Fruit fly (Drosophila melanogaster): ENCODE results near the gene mex1.

mex1 gene

DNA sequence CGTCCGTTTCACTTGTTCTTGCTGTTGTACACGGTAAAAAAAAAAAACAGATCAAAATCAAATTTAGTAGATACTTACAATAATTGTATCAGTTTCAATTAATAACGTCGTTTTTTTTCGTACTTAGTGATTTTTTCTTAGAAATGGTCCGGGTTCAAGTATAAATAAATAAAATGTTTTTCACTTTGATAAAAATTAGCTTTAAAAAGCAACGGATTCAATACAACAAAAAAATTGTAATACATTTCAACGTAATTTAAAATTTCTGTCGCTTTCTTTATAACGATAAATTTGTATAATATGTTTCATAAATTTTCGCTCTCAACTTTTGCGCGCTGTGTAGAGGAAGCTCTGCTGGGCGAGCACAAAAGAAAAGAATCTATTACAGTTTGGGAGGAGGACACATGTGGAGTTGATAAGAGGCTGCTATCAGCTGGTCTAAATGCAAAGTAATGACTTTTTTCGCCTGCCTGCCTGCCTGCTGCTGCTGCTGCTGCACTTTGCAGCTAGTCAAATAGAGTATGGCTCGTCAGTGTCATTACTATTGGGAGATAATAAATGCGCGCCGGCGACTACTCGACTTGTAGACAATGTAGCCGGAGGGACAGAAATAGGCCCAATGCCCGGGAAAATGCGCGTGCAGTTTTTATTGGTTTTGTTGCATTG is 18.7 kb upstream of the mex1 start (continued):
- TF ChIP-seq YL-1 (GFP tag; optimal IDR thresholded peaks at IDR 0.05) (no peak), CG9727 (GFP tag; optimal IDR thresholded peaks at IDR 0.05) (peak; percentile 89), CG18619 (GFP tag; optimal IDR thresholded peaks at IDR 0.05) (peak; percentile 66), CG2889 (GFP tag; IDR thresholded peaks at IDR 0.05) (no peak), zfh1 (GFP tag; IDR thresholded peaks at IDR 0.05) (no peak), CG11085 (GFP tag; IDR thresholded peaks at IDR 0.05) (no peak), CG31365 (tag; optimal IDR thresholded peaks at IDR 0.05) (no peak), CG9932 (GFP tag; IDR thresholded peaks at IDR 0.05) (no peak), Sry-δ (GFP tag; optimal IDR thresholded peaks at IDR 0.05) (peak; percentile 9), ken (GFP tag; IDR thresholded peaks at IDR 0.05) (no peak), CG2202 (tag; optimal IDR thresholded peaks at IDR 0.05) (peak; percentile 19), bsh (GFP tag; optimal IDR thresholded peaks at IDR 0.05) (peak in 1 of 2 experiments; percentile 80), Mes4 (GFP tag; optimal IDR thresholded peaks at IDR 0.05) (peak; percentile 2), Elba2 (GFP tag; optimal IDR thresholded peaks at IDR 0.05) (no peak), CG12391 (tag; optimal IDR thresholded peaks at IDR 0.05) (peak; percentile 81), Lhr (GFP tag; optimal IDR thresholded peaks at IDR 0.05) (no peak), Awh (GFP tag; IDR thresholded peaks at IDR 0.05) (0 out of 2 replicates have a peak, but pooled peaks have one; percentile 16), Lpt (GFP tag; optimal IDR thresholded peaks at IDR 0.05) (no peak), CG17612 (GFP tag; IDR thresholded peaks at IDR 0.05) (no peak), Hmr (GFP tag; optimal IDR thresholded peaks at IDR 0.05) (peak; percentile 73), CG12071 (GFP tag; optimal IDR thresholded peaks at IDR 0.05) (no peak), D19A (tag; optimal IDR thresholded peaks at IDR 0.05) (peak; percentile 58), dati (GFP tag; IDR thresholded peaks at IDR 0.05) (no peak), ttk (GFP tag; IDR thresholded peaks at IDR 0.05) (no peak), Myb (GFP tag; optimal IDR thresholded peaks at IDR 0.05) (peak; percentile 12), CG15514 (GFP tag; optimal IDR thresholded peaks at IDR 0.05) (peak; percentile 14), luna (GFP tag; optimal IDR thresholded peaks at IDR 0.05) (no peak), ERR (GFP tag; optimal IDR thresholded peaks at IDR 0.05) (no peak), gsb-n (tag; optimal IDR thresholded peaks at IDR 0.05) (peak; percentile 64), so (GFP tag; IDR thresholded peaks at IDR 0.05) (no peak), CG1024 (GFP tag; IDR thresholded peaks at IDR 0.05) (0 out of 2 replicates have a peak, but pooled peaks have one; percentile 17), D19B (GFP tag; optimal IDR thresholded peaks at IDR 0.05) (peak; percentile 4), maf-S (GFP tag; optimal IDR thresholded peaks at IDR 0.05) (no peak), NFAT (GFP tag; IDR thresholded peaks at IDR 0.05) (no peak), CG33213 (GFP tag; optimal IDR thresholded peaks at IDR 0.05) (peak; percentile 7), CG4424 (GFP tag; optimal IDR thresholded peaks at IDR 0.05) (peak; percentile 77), pita (GFP tag; optimal IDR thresholded peaks at IDR 0.05) (no peak), sima (GFP tag; optimal IDR thresholded peaks at IDR 0.05) (no peak), tup (GFP tag; optimal IDR thresholded peaks at IDR 0.05) (no peak), CG34224 (GFP tag; IDR thresholded peaks at IDR 0.05; ENCODE audit: partially characterized antibody) (no peak), twi (tag; optimal IDR thresholded peaks at IDR 0.05) (peak; percentile 16), Spps (tag; optimal IDR thresholded peaks at IDR 0.05) (peak; percentile 35), Optix (GFP tag; IDR thresholded peaks at IDR 0.05) (no peak), CG7357 (GFP tag; IDR thresholded peaks at IDR 0.05) (peak; percentile 47; the same call in 1 of the 3 replicates), klu (GFP tag; IDR thresholded peaks at IDR 0.05) (peak; percentile 44; the same call in 1 of the 2 replicates), CG15696 (tag; optimal IDR thresholded peaks at IDR 0.05) (peak; percentile 46), Rfx (GFP tag; IDR thresholded peaks at IDR 0.05) (peak; percentile 59), gce (GFP tag; IDR thresholded peaks at IDR 0.05) (peak; percentile 35; the same call in 1 of the 3 replicates), her (GFP tag; optimal IDR thresholded peaks at IDR 0.05) (peak; percentile 4), CG15601 (tag; optimal IDR thresholded peaks at IDR 0.05) (peak; percentile 63), CG18262 (tag; optimal IDR thresholded peaks at IDR 0.05) (peak; percentile 84)

Measured in whole organism, embryonic.